Worm (Caenorhabditis elegans) whole organism, young adult: Measurements from ENCODE around the gene Y4C6B.1.
"Not testable (repeated sequence)": the region's sequence is repeated elsewhere in the genome, so short reads cannot be mapped to it uniquely, and the experiment has no call there.

ENCODE experiments used
- B0019.2 ChIP-seq: fragments of 200-800 bp; sonication (Bioruptor generic); conservative IDR thresholded peaks from 2 replicates; pipeline ENCODE4 v1.3.6; 2022; ENCODE audit warnings: missing genetic modification reagents, missing genetic modification characterization, missing compliant biosample characterization
- B0261.1 ChIP-seq: sonication (generic microtip); optimal IDR thresholded peaks from 2 replicates; lab custom pipeline; 2016; ENCODE audit warnings: mild to moderate bottlenecking, missing genetic modification characterization, moderate library complexity, missing compliant biosample characterization
- C17E4.6 ChIP-seq: fragments of 200-800 bp; sonication (Bioruptor generic); IDR thresholded peaks from 2 replicates; pipeline ENCODE4 v1.3.6; 2022; ENCODE audit warnings: missing genetic modification reagents, missing genetic modification characterization, missing compliant biosample characterization
- D2030.7 ChIP-seq: fragments of 200-800 bp; sonication (Bioruptor generic); IDR thresholded peaks from 2 replicates; pipeline ENCODE4 v1.3.6; 2022; ENCODE audit warnings: missing genetic modification reagents, missing genetic modification characterization, missing compliant biosample characterization
- F23B12.7 ChIP-seq: sonication (generic microtip); optimal IDR thresholded peaks from 2 replicates; lab custom pipeline; 2017; ENCODE audit warnings: missing genetic modification characterization, mild to moderate bottlenecking, missing compliant biosample characterization, antibody characterized with exemption, moderate library complexity; ENCODE audit not compliant: insufficient read depth
- F39B2.1 ChIP-seq: fragments of 200-800 bp; sonication (Bioruptor generic); IDR thresholded peaks from 2 replicates; pipeline ENCODE4 v1.3.6; 2022; ENCODE audit warnings: missing genetic modification reagents, missing genetic modification characterization, missing compliant biosample characterization
- F52B5.7 ChIP-seq: sonication (generic microtip); optimal IDR thresholded peaks from 2 replicates; lab custom pipeline; 2016; ENCODE audit warnings: mild to moderate bottlenecking, missing genetic modification characterization, missing compliant biosample characterization
- Y53G8AR.9 ChIP-seq: fragments of 200-800 bp; sonication (Bioruptor generic); conservative IDR thresholded peaks from 2 replicates; pipeline ENCODE4 v1.3.6; 2022; ENCODE audit warnings: missing genetic modification reagents, missing genetic modification characterization, missing compliant biosample characterization
- Y95B8A.8 ChIP-seq: fragments of 200-800 bp; sonication (Bioruptor generic); IDR thresholded peaks from 2 replicates; pipeline ENCODE4 v1.3.6; 2022; ENCODE audit warnings: missing genetic modification reagents, missing genetic modification characterization, missing compliant biosample characterization
- aptf-2 ChIP-seq: fragments of 200-800 bp; sonication (Bioruptor generic); conservative IDR thresholded peaks from 2 replicates; pipeline ENCODE4 v1.3.6; 2022; ENCODE audit warnings: missing genetic modification reagents, missing genetic modification characterization, missing compliant biosample characterization
- aptf-3 ChIP-seq: fragments of 200-800 bp; sonication (Bioruptor generic); IDR thresholded peaks from 2 replicates; pipeline ENCODE4 v1.3.6; 2022; ENCODE audit warnings: missing genetic modification characterization, missing compliant biosample characterization
- attf-3 ChIP-seq: fragments of 200-800 bp; sonication (Bioruptor generic); conservative IDR thresholded peaks from 2 replicates; pipeline ENCODE4 v1.3.6; 2022; ENCODE audit warnings: missing genetic modification reagents, missing genetic modification characterization, missing compliant biosample characterization
- bed-2 ChIP-seq: fragments of 200-800 bp; sonication (Bioruptor generic); IDR thresholded peaks from 2 replicates; pipeline ENCODE4 v1.3.6; 2022; ENCODE audit warnings: missing genetic modification reagents, missing genetic modification characterization, missing compliant biosample characterization
- ccch-3 ChIP-seq: fragments of 200-800 bp; sonication (Bioruptor generic); optimal IDR thresholded peaks from 2 replicates; lab custom pipeline; 2018; ENCODE audit warnings: mild to moderate bottlenecking, missing genetic modification characterization, missing compliant biosample characterization
- cebp-2 ChIP-seq: fragments of 200-800 bp; sonication (Bioruptor generic); IDR thresholded peaks from 2 replicates; pipeline ENCODE4 v1.3.6; 2022; ENCODE audit warnings: missing genetic modification characterization, missing compliant biosample characterization
- dox-1 ChIP-seq: fragments of 200-800 bp; sonication (Bioruptor generic); IDR thresholded peaks from 2 replicates; pipeline ENCODE4 v1.3.6; 2022; ENCODE audit warnings: missing genetic modification reagents, missing genetic modification characterization, missing compliant biosample characterization
- dpff-1 ChIP-seq: sonication (generic microtip); optimal IDR thresholded peaks from 2 replicates; lab custom pipeline; 2017; ENCODE audit warnings: mild to moderate bottlenecking, missing genetic modification characterization, missing compliant biosample characterization
- dpl-1 ChIP-seq: fragments of 150-350 bp; optimal IDR thresholded peaks from 2 replicates; lab custom pipeline; 2014; ENCODE audit warnings: missing biosample characterization, missing genetic modification reagents, missing genetic modification characterization
- ekl-4 ChIP-seq: fragments of 200-800 bp; sonication (Bioruptor generic); IDR thresholded peaks from 2 replicates; pipeline ENCODE4 v1.3.6; 2022; ENCODE audit warnings: missing genetic modification reagents, missing genetic modification characterization, missing compliant biosample characterization
- hlh-12 ChIP-seq: sonication (generic microtip); optimal IDR thresholded peaks from 2 replicates; lab custom pipeline; 2016; ENCODE audit warnings: missing genetic modification characterization, missing compliant biosample characterization
- hlh-26 ChIP-seq: fragments of 200-800 bp; sonication (Bioruptor generic); conservative IDR thresholded peaks from 2 replicates; pipeline ENCODE4 v1.3.6; 2022; ENCODE audit warnings: missing genetic modification reagents, missing genetic modification characterization, missing compliant biosample characterization
- hrde-1 ChIP-seq: sonication (generic microtip); optimal IDR thresholded peaks from 2 replicates; lab custom pipeline; 2016; ENCODE audit warnings: missing genetic modification characterization, mild to moderate bottlenecking, missing compliant biosample characterization, moderate library complexity, missing genotype, missing genetic modification reagents, borderline replicate concordance
- hsf-1 ChIP-seq: fragments of 200-800 bp; sonication (Bioruptor generic); IDR thresholded peaks from 2 replicates; pipeline ENCODE4 v1.3.6; 2022; ENCODE audit warnings: missing genetic modification reagents, missing genetic modification characterization, missing compliant biosample characterization
- let-607 ChIP-seq, 2 experiments: fragments of 200-800 bp in 1 of 2; sonication (Bioruptor generic) in 1 of 2; sonication (generic microtip) in 1 of 2; optimal IDR thresholded peaks; 2 replicates each; lab custom pipeline; 2016 to 2018; ENCODE audit warnings: mild to moderate bottlenecking in 2 of 2, missing compliant biosample characterization in 2 of 2, missing genetic modification characterization in 2 of 2, moderate library complexity in 2 of 2, missing genotype in 1 of 2
- lin-26 ChIP-seq: fragments of 200-800 bp; sonication (Bioruptor generic); IDR thresholded peaks from 2 replicates; pipeline ENCODE4 v1.3.6; 2022; ENCODE audit warnings: missing genetic modification reagents, missing genetic modification characterization, missing compliant biosample characterization
- lir-1 ChIP-seq: fragments of 200-800 bp; sonication (Bioruptor generic); conservative IDR thresholded peaks from 2 replicates; pipeline ENCODE4 v1.3.6; 2022; ENCODE audit warnings: missing genetic modification reagents, missing genetic modification characterization, missing compliant biosample characterization
- mxl-1 ChIP-seq: sonication (generic microtip); optimal IDR thresholded peaks from 2 replicates; lab custom pipeline; 2016; ENCODE audit warnings: missing genetic modification characterization, missing compliant biosample characterization
- nfya-1 ChIP-seq: sonication (generic microtip); optimal IDR thresholded peaks from 2 replicates; lab custom pipeline; 2017; ENCODE audit warnings: antibody characterized with exemption, missing compliant biosample characterization, missing genetic modification characterization, borderline replicate concordance; ENCODE audit not compliant: insufficient read depth
- nfya-2 ChIP-seq: fragments of 200-800 bp; sonication (Bioruptor generic); IDR thresholded peaks from 2 replicates; pipeline ENCODE4 v1.3.6; 2022; ENCODE audit warnings: missing genetic modification reagents, missing genetic modification characterization, missing compliant biosample characterization
- nhr-80 ChIP-seq: sonication (generic microtip); optimal IDR thresholded peaks from 2 replicates; lab custom pipeline; 2016; ENCODE audit warnings: missing genetic modification characterization, missing compliant biosample characterization
- rpc-1 ChIP-seq, 2 experiments: fragments of 150-350 bp in 1 of 2; sonication (generic microtip) in 1 of 2; optimal IDR thresholded peaks; 2 replicates each; lab custom pipeline; 2014 to 2018; ENCODE audit warnings: missing biosample characterization in 1 of 2, missing genetic modification characterization in 1 of 2, missing genetic modification reagents in 1 of 2, missing genotype in 1 of 2
- sea-2 ChIP-seq: fragments of 200-800 bp; sonication (Bioruptor generic); IDR thresholded peaks from 2 replicates; pipeline ENCODE4 v1.3.6; 2022; ENCODE audit warnings: missing genetic modification characterization, missing compliant biosample characterization
- snpc-4 ChIP-seq, 5 experiments: fragments of 150-350 bp in 1 of 5; sonication (generic microtip) in 4 of 5; optimal IDR thresholded peaks; 2 replicates each; lab custom pipeline; 2014 to 2018; ENCODE audit warnings: missing genetic modification characterization in 5 of 5, missing biosample characterization in 3 of 5, antibody characterized with exemption in 2 of 5, mild to moderate bottlenecking in 2 of 5, missing compliant biosample characterization in 2 of 5, missing genotype in 2 of 5, moderate library complexity in 2 of 5, missing genetic modification reagents in 1 of 5
- somi-1 ChIP-seq: fragments of 200-800 bp; sonication (Bioruptor generic); optimal IDR thresholded peaks from 2 replicates; lab custom pipeline; 2018; ENCODE audit warnings: mild to moderate bottlenecking, missing genetic modification characterization, missing compliant biosample characterization
- tbp1 ChIP-seq: fragments of 200-800 bp; sonication (Bioruptor generic); optimal IDR thresholded peaks from 2 replicates; lab custom pipeline; 2018; ENCODE audit warnings: mild to moderate bottlenecking, missing genetic modification characterization, missing compliant biosample characterization
- unc-62 ChIP-seq: fragments of 150-350 bp; optimal IDR thresholded peaks from 2 replicates; lab custom pipeline; 2014; ENCODE audit warnings: missing biosample characterization, missing genetic modification reagents, missing genetic modification characterization
- ztf-3 ChIP-seq: fragments of 200-800 bp; sonication (Bioruptor generic); optimal IDR thresholded peaks from 2 replicates; lab custom pipeline; 2018; ENCODE audit warnings: mild to moderate bottlenecking, missing genetic modification characterization, missing compliant biosample characterization

Gene Y4C6B.1

ce11 chrIV:5350480-5351193 lies 3.7 kb upstream of the Y4C6B.1 start, which contains the start of gene gba-4:
Gene gba-4, minus strand, starts transcription at chrIV:5350897.
- not testable (repeated sequence) for TF ChIP-seq rpc-1 (optimal IDR thresholded peaks at IDR 0.05; lab: Kevin White, UChicago); snpc-4 (GFP tag; optimal IDR thresholded peaks at IDR 0.05; lab: Kevin White, UChicago)
- TF ChIP-seq rpc-1 (tag; optimal IDR thresholded peaks at IDR 0.05; lab: Kevin White, UChicago) = peak; percentile 42
- peak; percentile 75 for TF ChIP-seq tbp1 (GFP tag; lab: Kevin White, UChicago)
- peak; percentile 72 for TF ChIP-seq nhr-80
- peak in 1 of 4 experiments; percentile 35 for TF ChIP-seq snpc-4 (tag; optimal IDR thresholded peaks at IDR 0.05; lab: Kevin White, UChicago)
- peak; percentile 51 for TF ChIP-seq B0261.1
- TF ChIP-seq, all 124 proteins: peak for 5; not testable (repeated sequence) for 119

- TF ChIP-seq aptf-3 (GFP tag; lab: Robert Waterston, UW) (no peak), ccch-3 (GFP tag; lab: Kevin White, UChicago) (no peak), let-607 (tag; optimal IDR thresholded peaks at IDR 0.05; lab: Kevin White, UChicago) (no peak), attf-3 (GFP tag; lab: Robert Waterston, UW) (no peak), hlh-12 (tag; lab: Kevin White, UChicago) (no peak), sea-2 (GFP tag; lab: Robert Waterston, UW) (no peak), nfya-1 (tag; lab: Kevin White, UChicago) (no peak), D2030.7 (GFP tag; lab: Robert Waterston, UW) (no peak), dpff-1 (no peak)
These were observed 924 bp upstream of the Y4C6B.1 start, which contains the start of gene Y4C6B.7 for ce11 chrIV:5353364-5353763. Gene Y4C6B.7, minus strand, starts transcription at chrIV:5353464.

ce11 chrIV:5354564-5354963 lies 276 bp downstream of the Y4C6B.1 start:
- TF ChIP-seq ekl-4 (GFP tag; lab: Robert Waterston, UW) (no peak), nfya-2 (GFP tag; lab: Robert Waterston, UW) (no peak), hrde-1 (no peak), unc-62 (no peak), dpl-1 (no peak), ztf-3 (no peak), hsf-1 (no peak), snpc-4 (GFP tag; optimal IDR thresholded peaks at IDR 0.05; lab: Kevin White, UChicago) (no peak), snpc-4 (tag; optimal IDR thresholded peaks at IDR 0.05; lab: Kevin White, UChicago) (no peak), dox-1 (no peak), sea-2 (GFP tag; lab: Robert Waterston, UW) (no peak), hlh-26 (GFP tag; lab: Robert Waterston, UW) (no peak)

ce11 chrIV:5360533-5360932 lies 6.2 kb downstream of the Y4C6B.1 start, which contains the start of gene F41H10.5:
Gene F41H10.5, plus strand, starts transcription at chrIV:5360907.
- TF ChIP-seq Y53G8AR.9 (GFP tag; lab: Robert Waterston, UW) (no peak), lin-26 (GFP tag; lab: Robert Waterston, UW) (no peak), aptf-2 (no peak), Y95B8A.8 (no peak), sea-2 (GFP tag; lab: Robert Waterston, UW) (no peak), B0019.2 (no peak), F52B5.7 (tag; lab: Kevin White, UChicago) (no peak), F23B12.7 (tag; lab: Kevin White, UChicago) (no peak), dpl-1 (no peak), F39B2.1 (no peak), bed-2 (GFP tag; lab: Robert Waterston, UW) (no peak), cebp-2 (no peak), lir-1 (GFP tag; lab: Robert Waterston, UW) (no peak), C17E4.6 (GFP tag; lab: Robert Waterston, UW) (no peak), somi-1 (no peak), mxl-1 (tag; lab: Kevin White, UChicago) (no peak), hlh-26 (GFP tag; lab: Robert Waterston, UW) (no peak)
- TF ChIP-seq, all 124 proteins: peak for 0
